Fruit fly (Drosophila melanogaster): Measurements from ENCODE around the gene Marcal1.

The Marcal1 gene

dm6 chr2L:5000287-5000871, 45.1 kb downstream of the Marcal1 start (continued):
- TF ChIP-seq grn (GFP tag; optimal IDR thresholded peaks at IDR 0.05) (peak; percentile 26), fd3F (GFP tag; optimal IDR thresholded peaks at IDR 0.05) (peak; percentile 69), Hr51 (GFP tag; optimal IDR thresholded peaks at IDR 0.05) (peak; percentile 23 to 87), fu2 (GFP tag; optimal IDR thresholded peaks at IDR 0.05) (peak; percentile 62), Poxn (GFP tag; IDR thresholded peaks at IDR 0.05) (peak; percentile 56), tio (GFP tag; optimal IDR thresholded peaks at IDR 0.05) (peak; percentile 85), lilli (GFP tag; optimal IDR thresholded peaks at IDR 0.05) (peak; percentile 86), CG5180 (GFP tag; optimal IDR thresholded peaks at IDR 0.05) (peak; percentile 72), lmd (GFP tag; IDR thresholded peaks at IDR 0.05) (peak; percentile 84), CG7745 (tag; optimal IDR thresholded peaks at IDR 0.05) (peak; percentile 30), CG16779 (GFP tag; IDR thresholded peaks at IDR 0.05) (no peak), CG10959 (GFP tag; IDR thresholded peaks at IDR 0.05) (peak; percentile 70), BEAF-32 (GFP tag; optimal IDR thresholded peaks at IDR 0.05) (no peak), vvl (GFP tag; IDR thresholded peaks at IDR 0.05) (peak; percentile 88), sim (GFP tag; IDR thresholded peaks at IDR 0.05) (peak; percentile 50; the same call in 1 of the 2 replicates), CG7271 (tag; optimal IDR thresholded peaks at IDR 0.05) (peak; percentile 58), lbe (GFP tag; optimal IDR thresholded peaks at IDR 0.05) (peak; percentile 86), Dp (GFP tag; optimal IDR thresholded peaks at IDR 0.05) (no peak), jing (GFP tag; optimal IDR thresholded peaks at IDR 0.05) (peak; percentile 65), CG10147 (GFP tag; optimal IDR thresholded peaks at IDR 0.05) (peak; percentile 74), grau (tag; optimal IDR thresholded peaks at IDR 0.05) (peak; percentile 68), CG2120 (GFP tag; optimal IDR thresholded peaks at IDR 0.05) (peak; percentile 87), tx (GFP tag; optimal IDR thresholded peaks at IDR 0.05) (peak; percentile 51), PHDP (tag; optimal IDR thresholded peaks at IDR 0.05) (peak; percentile 90), tgo (GFP tag; IDR thresholded peaks at IDR 0.05) (peak; percentile 75), pum (GFP tag; optimal IDR thresholded peaks at IDR 0.05) (peak; percentile 79), Oaz (GFP tag; IDR thresholded peaks at IDR 0.05) (peak; percentile 58), CG16813 (GFP tag; IDR thresholded peaks at IDR 0.05; ENCODE audit: partially characterized antibody) (0 out of 3 replicates have a peak, but pooled peaks have one; percentile 13), CG11696 (GFP tag; IDR thresholded peaks at IDR 0.05) (peak; percentile 99), ERR (GFP tag; optimal IDR thresholded peaks at IDR 0.05) (peak; percentile 54), dmrt11E (tag; optimal IDR thresholded peaks at IDR 0.05) (peak; percentile 93), CG11456 (GFP tag; IDR thresholded peaks at IDR 0.05) (0 out of 3 replicates have a peak, but pooled peaks have one; percentile 64), CG15514 (GFP tag; optimal IDR thresholded peaks at IDR 0.05) (peak; percentile 67), CG6765 (GFP tag; optimal IDR thresholded peaks at IDR 0.05) (peak; percentile 72), CG10267 (tag; optimal IDR thresholded peaks at IDR 0.05) (peak; percentile 83), ind (GFP tag; optimal IDR thresholded peaks at IDR 0.05) (peak; percentile 74), Drgx (GFP tag; IDR thresholded peaks at IDR 0.05) (peak; percentile 75), cwo (GFP tag; optimal IDR thresholded peaks at IDR 0.05) (peak; percentile 74), Xbp1 (GFP tag; optimal IDR thresholded peaks at IDR 0.05) (peak; percentile 79), HLH54F (GFP tag; optimal IDR thresholded peaks at IDR 0.05) (peak; percentile 56), CG11398 (GFP tag; optimal IDR thresholded peaks at IDR 0.05) (peak; percentile 49), CG31224 (GFP tag; IDR thresholded peaks at IDR 0.05) (peak; percentile 70), CG8388 (GFP tag; optimal IDR thresholded peaks at IDR 0.05) (peak; percentile 82), dm (GFP tag; optimal IDR thresholded peaks at IDR 0.05) (no peak), Dip2 (GFP tag; IDR thresholded peaks at IDR 0.05) (no peak), so (GFP tag; IDR thresholded peaks at IDR 0.05) (peak; percentile 82), shn (GFP tag; optimal IDR thresholded peaks at IDR 0.05) (peak; percentile 31), CG12942 (GFP tag; optimal IDR thresholded peaks at IDR 0.05) (peak; percentile 54), CG18011 (GFP tag; optimal IDR thresholded peaks at IDR 0.05) (peak; percentile 45), nmo (GFP tag; optimal IDR thresholded peaks at IDR 0.05) (peak; percentile 86)

All from whole organism, embryonic.